Worm (Caenorhabditis elegans) whole organism, young adult: ENCODE data around the gene nrf-6.

Experiments used
- B0035.1 ChIP-seq: sonication (generic microtip); optimal IDR thresholded peaks from 2 replicates; lab custom pipeline; 2016; ENCODE audit warnings: missing genetic modification characterization, mild to moderate bottlenecking, missing compliant biosample characterization, missing genotype, missing genetic modification reagents
- C06A6.2 ChIP-seq: fragments of 200-800 bp; sonication (Bioruptor generic); conservative IDR thresholded peaks from 2 replicates; pipeline ENCODE4 v1.3.6; 2022; ENCODE audit warnings: missing genetic modification characterization, missing compliant biosample characterization
- D2030.7 ChIP-seq: fragments of 200-800 bp; sonication (Bioruptor generic); IDR thresholded peaks from 2 replicates; pipeline ENCODE4 v1.3.6; 2022; ENCODE audit warnings: missing genetic modification reagents, missing genetic modification characterization, missing compliant biosample characterization
- F49E8.2 ChIP-seq: sonication (generic microtip); optimal IDR thresholded peaks from 3 replicates; lab custom pipeline; 2017; ENCODE audit warnings: missing genetic modification characterization, mild to moderate bottlenecking, missing compliant biosample characterization, antibody characterized with exemption, moderate library complexity; ENCODE audit not compliant: insufficient read depth
- F57C9.4 ChIP-seq: sonication (generic microtip); optimal IDR thresholded peaks from 2 replicates; lab custom pipeline; 2017; ENCODE audit warnings: mild to moderate bottlenecking, missing genetic modification characterization, missing compliant biosample characterization
- T07F8.4 ChIP-seq: sonication (generic microtip); optimal IDR thresholded peaks from 2 replicates; lab custom pipeline; 2016; ENCODE audit warnings: mild to moderate bottlenecking, missing genetic modification characterization, moderate library complexity, missing compliant biosample characterization
- Y53F4B.3 ChIP-seq: fragments of 200-800 bp; sonication (Bioruptor generic); IDR thresholded peaks from 2 replicates; pipeline ENCODE4 v1.3.6; 2022; ENCODE audit warnings: missing genetic modification reagents, missing genetic modification characterization, missing compliant biosample characterization
- Y67H2A.10 ChIP-seq: fragments of 200-800 bp; sonication (Bioruptor generic); conservative IDR thresholded peaks from 2 replicates; pipeline ENCODE4 v1.3.6; 2022; ENCODE audit warnings: missing genetic modification reagents, missing genetic modification characterization, missing compliant biosample characterization
- Y79H2A.3 ChIP-seq: fragments of 200-800 bp; sonication (Bioruptor generic); conservative IDR thresholded peaks from 2 replicates; pipeline ENCODE4 v1.3.6; 2022; ENCODE audit warnings: missing genetic modification reagents, missing genetic modification characterization, missing compliant biosample characterization
- Y95B8A.8 ChIP-seq: fragments of 200-800 bp; sonication (Bioruptor generic); IDR thresholded peaks from 2 replicates; pipeline ENCODE4 v1.3.6; 2022; ENCODE audit warnings: missing genetic modification reagents, missing genetic modification characterization, missing compliant biosample characterization
- athp-1 ChIP-seq: sonication (generic microtip); optimal IDR thresholded peaks from 2 replicates; lab custom pipeline; 2017; ENCODE audit warnings: mild to moderate bottlenecking, missing genetic modification characterization, missing compliant biosample characterization
- attf-3 ChIP-seq: fragments of 200-800 bp; sonication (Bioruptor generic); conservative IDR thresholded peaks from 2 replicates; pipeline ENCODE4 v1.3.6; 2022; ENCODE audit warnings: missing genetic modification reagents, missing genetic modification characterization, missing compliant biosample characterization
- attf-5 ChIP-seq: fragments of 200-800 bp; sonication (Bioruptor generic); optimal IDR thresholded peaks from 2 replicates; lab custom pipeline; 2018; ENCODE audit warnings: mild to moderate bottlenecking, missing genetic modification characterization, missing compliant biosample characterization
- ccch-3 ChIP-seq: fragments of 200-800 bp; sonication (Bioruptor generic); optimal IDR thresholded peaks from 2 replicates; lab custom pipeline; 2018; ENCODE audit warnings: mild to moderate bottlenecking, missing genetic modification characterization, missing compliant biosample characterization
- cebp-2 ChIP-seq: fragments of 200-800 bp; sonication (Bioruptor generic); IDR thresholded peaks from 2 replicates; pipeline ENCODE4 v1.3.6; 2022; ENCODE audit warnings: missing genetic modification characterization, missing compliant biosample characterization
- ceh-40 ChIP-seq: fragments of 200-800 bp; sonication (Bioruptor generic); IDR thresholded peaks from 2 replicates; pipeline ENCODE4 v1.3.6; 2022; ENCODE audit warnings: missing genetic modification characterization, missing compliant biosample characterization
- ceh-91 ChIP-seq: fragments of 200-800 bp; sonication (Bioruptor generic); IDR thresholded peaks from 2 replicates; pipeline ENCODE4 v1.3.6; 2022; ENCODE audit warnings: missing genetic modification reagents, missing genetic modification characterization, missing compliant biosample characterization
- dox-1 ChIP-seq: fragments of 200-800 bp; sonication (Bioruptor generic); IDR thresholded peaks from 2 replicates; pipeline ENCODE4 v1.3.6; 2022; ENCODE audit warnings: missing genetic modification reagents, missing genetic modification characterization, missing compliant biosample characterization
- dpl-1 ChIP-seq: fragments of 150-350 bp; optimal IDR thresholded peaks from 2 replicates; lab custom pipeline; 2014; ENCODE audit warnings: missing biosample characterization, missing genetic modification reagents, missing genetic modification characterization
- egl-18 ChIP-seq: fragments of 200-800 bp; sonication (Bioruptor generic); IDR thresholded peaks from 2 replicates; pipeline ENCODE4 v1.3.6; 2022; ENCODE audit warnings: missing genetic modification reagents, missing genetic modification characterization, missing compliant biosample characterization
- egrh-3 ChIP-seq: fragments of 200-800 bp; sonication (Bioruptor generic); IDR thresholded peaks from 2 replicates; pipeline ENCODE4 v1.3.6; 2022; ENCODE audit warnings: missing genetic modification reagents, missing genetic modification characterization, missing compliant biosample characterization
- ekl-4 ChIP-seq: fragments of 200-800 bp; sonication (Bioruptor generic); IDR thresholded peaks from 2 replicates; pipeline ENCODE4 v1.3.6; 2022; ENCODE audit warnings: missing genetic modification reagents, missing genetic modification characterization, missing compliant biosample characterization
- fkh-3 ChIP-seq: sonication (generic microtip); optimal IDR thresholded peaks from 2 replicates; lab custom pipeline; 2016; ENCODE audit warnings: mild to moderate bottlenecking, missing genetic modification characterization, missing compliant biosample characterization
- gei-17 ChIP-seq: fragments of 200-800 bp; sonication (Bioruptor generic); optimal IDR thresholded peaks from 2 replicates; lab custom pipeline; 2018; ENCODE audit warnings: mild to moderate bottlenecking, missing genetic modification characterization, missing compliant biosample characterization
- hlh-12 ChIP-seq: sonication (generic microtip); optimal IDR thresholded peaks from 2 replicates; lab custom pipeline; 2016; ENCODE audit warnings: missing genetic modification characterization, missing compliant biosample characterization
- hmg-20 ChIP-seq: fragments of 200-800 bp; sonication (Bioruptor generic); IDR thresholded peaks from 2 replicates; pipeline ENCODE4 v1.3.6; 2022; ENCODE audit warnings: missing genetic modification reagents, missing genetic modification characterization, missing compliant biosample characterization
- hrde-1 ChIP-seq: sonication (generic microtip); optimal IDR thresholded peaks from 2 replicates; lab custom pipeline; 2016; ENCODE audit warnings: missing genetic modification characterization, mild to moderate bottlenecking, missing compliant biosample characterization, moderate library complexity, missing genotype, missing genetic modification reagents, borderline replicate concordance
- hsf-1 ChIP-seq: fragments of 200-800 bp; sonication (Bioruptor generic); IDR thresholded peaks from 2 replicates; pipeline ENCODE4 v1.3.6; 2022; ENCODE audit warnings: missing genetic modification reagents, missing genetic modification characterization, missing compliant biosample characterization
- lag-1 ChIP-seq: fragments of 200-800 bp; sonication (Bioruptor generic); IDR thresholded peaks from 2 replicates; pipeline ENCODE4 v1.3.6; 2022; ENCODE audit warnings: missing genetic modification reagents, missing genetic modification characterization, missing compliant biosample characterization
- lin-54 ChIP-seq: fragments of 200-800 bp; sonication (Bioruptor generic); optimal IDR thresholded peaks from 2 replicates; lab custom pipeline; 2018; ENCODE audit warnings: mild to moderate bottlenecking, missing genetic modification characterization, missing compliant biosample characterization
- lsy-27 ChIP-seq: sonication (generic microtip); optimal IDR thresholded peaks from 2 replicates; lab custom pipeline; 2017; ENCODE audit warnings: missing genetic modification characterization, mild to moderate bottlenecking, missing compliant biosample characterization, antibody characterized with exemption, missing genotype, borderline replicate concordance; ENCODE audit not compliant: insufficient read depth
- madf-3 ChIP-seq: fragments of 200-800 bp; sonication (Bioruptor generic); IDR thresholded peaks from 2 replicates; pipeline ENCODE4 v1.3.6; 2022; ENCODE audit warnings: missing genetic modification reagents, missing genetic modification characterization, missing compliant biosample characterization
- mxl-1 ChIP-seq: sonication (generic microtip); optimal IDR thresholded peaks from 2 replicates; lab custom pipeline; 2016; ENCODE audit warnings: missing genetic modification characterization, missing compliant biosample characterization
- nfya-1 ChIP-seq: sonication (generic microtip); optimal IDR thresholded peaks from 2 replicates; lab custom pipeline; 2017; ENCODE audit warnings: antibody characterized with exemption, missing compliant biosample characterization, missing genetic modification characterization, borderline replicate concordance; ENCODE audit not compliant: insufficient read depth
- nfya-2 ChIP-seq: fragments of 200-800 bp; sonication (Bioruptor generic); IDR thresholded peaks from 2 replicates; pipeline ENCODE4 v1.3.6; 2022; ENCODE audit warnings: missing genetic modification reagents, missing genetic modification characterization, missing compliant biosample characterization
- nhr-27 ChIP-seq: fragments of 200-800 bp; sonication (Bioruptor generic); optimal IDR thresholded peaks from 2 replicates; lab custom pipeline; 2018; ENCODE audit warnings: mild to moderate bottlenecking, missing genetic modification characterization, moderate library complexity, missing compliant biosample characterization
- nhr-90 ChIP-seq: sonication (generic microtip); optimal IDR thresholded peaks from 2 replicates; lab custom pipeline; 2016; ENCODE audit warnings: missing genotype, mild to moderate bottlenecking, missing genetic modification characterization, missing compliant biosample characterization
- pbrm-1 ChIP-seq: fragments of 200-800 bp; sonication (Bioruptor generic); IDR thresholded peaks from 2 replicates; pipeline ENCODE4 v1.3.6; 2022; ENCODE audit warnings: missing genetic modification reagents, missing genetic modification characterization, missing compliant biosample characterization
- rec-8 ChIP-seq, 2 experiments: sonication (generic microtip); optimal IDR thresholded peaks; 2 replicates each; lab custom pipeline; 2016; ENCODE audit warnings: mild to moderate bottlenecking in 2 of 2, missing genetic modification characterization in 2 of 2, missing genetic modification reagents in 2 of 2, missing genotype in 2 of 2, missing biosample characterization in 1 of 2, missing compliant biosample characterization in 1 of 2, moderate library complexity in 1 of 2
- snpc-4 ChIP-seq, 5 experiments: fragments of 150-350 bp in 1 of 5; sonication (generic microtip) in 4 of 5; optimal IDR thresholded peaks; 2 replicates each; lab custom pipeline; 2014 to 2018; ENCODE audit warnings: missing genetic modification characterization in 5 of 5, missing biosample characterization in 3 of 5, antibody characterized with exemption in 2 of 5, mild to moderate bottlenecking in 2 of 5, missing compliant biosample characterization in 2 of 5, missing genotype in 2 of 5, moderate library complexity in 2 of 5, missing genetic modification reagents in 1 of 5
- tbp1 ChIP-seq: fragments of 200-800 bp; sonication (Bioruptor generic); optimal IDR thresholded peaks from 2 replicates; lab custom pipeline; 2018; ENCODE audit warnings: mild to moderate bottlenecking, missing genetic modification characterization, missing compliant biosample characterization
- unc-62 ChIP-seq: fragments of 150-350 bp; optimal IDR thresholded peaks from 2 replicates; lab custom pipeline; 2014; ENCODE audit warnings: missing biosample characterization, missing genetic modification reagents, missing genetic modification characterization
- xnd-1 ChIP-seq: sonication (generic microtip); optimal IDR thresholded peaks from 2 replicates; lab custom pipeline; 2016; ENCODE audit warnings: missing genotype, missing genetic modification reagents, missing genetic modification characterization, missing compliant biosample characterization
- zim-3 ChIP-seq: sonication (generic microtip); optimal IDR thresholded peaks from 2 replicates; lab custom pipeline; 2017; ENCODE audit warnings: mild to moderate bottlenecking, missing genetic modification characterization, moderate library complexity, missing compliant biosample characterization
- ztf-22 ChIP-seq: fragments of 200-800 bp; sonication (Bioruptor generic); optimal IDR thresholded peaks from 2 replicates; lab custom pipeline; 2018; ENCODE audit warnings: mild to moderate bottlenecking, missing genetic modification characterization, moderate library complexity, missing compliant biosample characterization

nrf-6 gene

DNA sequence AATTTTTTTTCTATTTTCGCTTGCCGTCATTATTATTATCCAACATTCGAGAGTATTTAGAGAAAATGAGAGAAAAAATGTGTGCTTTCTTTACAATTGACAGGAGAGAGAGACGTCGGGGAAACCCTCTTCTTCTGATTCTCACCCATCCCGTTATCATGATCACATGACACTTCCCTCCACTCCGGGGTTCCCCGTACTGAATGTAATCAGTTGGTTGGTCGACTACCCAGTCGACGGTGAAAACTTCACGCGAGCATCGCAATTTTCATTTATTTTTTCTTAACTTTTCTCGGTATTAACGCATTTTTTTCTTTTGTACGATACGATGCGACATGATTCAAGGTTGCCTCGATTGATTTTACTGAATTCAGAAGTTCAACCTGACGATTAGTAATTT is 16.3 kb downstream of the nrf-6 start (continued):
- TF ChIP-seq fkh-3 (no peak), ztf-22 (GFP tag; lab: Kevin White, UChicago) (peak; percentile 78), gei-17 (no peak), lag-1 (no peak), egrh-3 (GFP tag; lab: Robert Waterston, UW) (peak; percentile 9; the same call in 1 of the 2 replicates), tbp1 (GFP tag; lab: Kevin White, UChicago) (no peak), Y53F4B.3 (GFP tag; lab: Robert Waterston, UW) (no peak), nfya-1 (tag; lab: Kevin White, UChicago) (no peak), unc-62 (GFP tag; lab: Kevin White, UChicago) (peak; percentile 60), nfya-2 (no peak), ccch-3 (GFP tag; lab: Kevin White, UChicago) (no peak), rec-8 (tag; optimal IDR thresholded peaks at IDR 0.05; lab: Kevin White, UChicago) (no peak), dox-1 (GFP tag; lab: Robert Waterston, UW) (peak; percentile 37; the same call in 1 of the 2 replicates), athp-1 (tag; lab: Kevin White, UChicago) (no peak), nhr-90 (no peak), lsy-27 (tag; lab: Kevin White, UChicago) (no peak), lin-54 (GFP tag; lab: Kevin White, UChicago) (no peak), dpl-1 (no peak), pbrm-1 (GFP tag; lab: Robert Waterston, UW) (peak; percentile 46; the same call in 1 of the 2 replicates), hmg-20 (GFP tag; lab: Robert Waterston, UW) (no peak), madf-3 (GFP tag; lab: Robert Waterston, UW) (0 out of 2 replicates have a peak, but pooled peaks have one; percentile 60), zim-3 (tag; lab: Kevin White, UChicago) (no peak), ceh-91 (GFP tag; lab: Robert Waterston, UW) (no peak), nhr-27 (tag; lab: Kevin White, UChicago) (no peak), cebp-2 (GFP tag; lab: Robert Waterston, UW) (no peak)

- TF ChIP-seq F49E8.2 (tag; lab: Kevin White, UChicago) (peak; percentile 47), nhr-90 (peak; percentile 22), xnd-1 (tag; lab: Kevin White, UChicago) (peak; percentile 90), ztf-22 (GFP tag; lab: Kevin White, UChicago) (no peak), nfya-2 (no peak), tbp1 (GFP tag; lab: Kevin White, UChicago) (peak; percentile 50), T07F8.4 (tag; lab: Kevin White, UChicago) (no peak), nhr-27 (tag; lab: Kevin White, UChicago) (no peak), mxl-1 (no peak), dpl-1 (peak; percentile 86), D2030.7 (GFP tag; lab: Robert Waterston, UW) (peak; percentile 92), Y95B8A.8 (GFP tag; lab: Robert Waterston, UW) (peak; percentile 87), Y79H2A.3 (GFP tag; lab: Robert Waterston, UW) (no peak), egl-18 (GFP tag; lab: Robert Waterston, UW) (no peak), F57C9.4 (tag; lab: Kevin White, UChicago) (no peak), snpc-4 (GFP tag; optimal IDR thresholded peaks at IDR 0.05; lab: Kevin White, UChicago) (peak; percentile 28), snpc-4 (tag; optimal IDR thresholded peaks at IDR 0.05; lab: Kevin White, UChicago) (peak in 3 of 4 experiments; percentile 46 to 58 (median 55)), attf-3 (0 out of 2 replicates have a peak, but pooled peaks have one; percentile 41), Y67H2A.10 (GFP tag; lab: Robert Waterston, UW) (peak; percentile 77; the same call in 1 of the 2 replicates), hrde-1 (tag; lab: Kevin White, UChicago) (peak; percentile 39), ceh-40 (no peak), hsf-1 (peak; percentile 77), hlh-12 (tag; lab: Kevin White, UChicago) (no peak), ekl-4 (GFP tag; lab: Robert Waterston, UW) (peak; percentile 22; the same call in 1 of the 2 replicates), B0035.1 (peak; percentile 4), C06A6.2 (GFP tag; lab: Robert Waterston, UW) (no peak), attf-5 (GFP tag; lab: Kevin White, UChicago) (peak; percentile 26)
Observed at ce11 chrII:8015483-8015938, 17.0 kb downstream of the nrf-6 start.
